Worm (Caenorhabditis elegans): ENCODE data around the gene his-4.

The his-4 gene

ce11 chrV:16022600-16022999 lies 17.7 kb downstream of the his-4 start:
- peak; percentile 83 for TF ChIP-seq tbx-37 (GFP tag; conservative IDR thresholded peaks at IDR 0.05)
- no peak for TF ChIP-seq hmbx-1 (tag; optimal IDR thresholded peaks at IDR 0.05)
- TF ChIP-seq ama-1 (optimal IDR thresholded peaks at IDR 0.05): no peak

ce11 chrV:16020042-16020441 lies 20.3 kb downstream of the his-4 start, which contains the start of gene srx-44:
Gene srx-44, plus strand, starts transcription at chrV:16020342.
- no peak for TF ChIP-seq hmbx-1 (tag; optimal IDR thresholded peaks at IDR 0.05)
- TF ChIP-seq tra-4 (tag; optimal IDR thresholded peaks at IDR 0.05): no peak
- no peak for TF ChIP-seq sea-1 (GFP tag; conservative IDR thresholded peaks at IDR 0.05)
- TF ChIP-seq flt-1 (GFP tag; IDR thresholded peaks at IDR 0.05): no peak
- no peak for TF ChIP-seq ama-1 (optimal IDR thresholded peaks at IDR 0.05)
- no peak for TF ChIP-seq ceh-13 (GFP tag; optimal IDR thresholded peaks at IDR 0.05)
- TF ChIP-seq tbx-11 (GFP tag; IDR thresholded peaks at IDR 0.05): no peak
- no peak for TF ChIP-seq pes-1 (GFP tag; IDR thresholded peaks at IDR 0.05)
- no peak for TF ChIP-seq tbx-37 (GFP tag; conservative IDR thresholded peaks at IDR 0.05)
- TF ChIP-seq ceh-36 (tag; optimal IDR thresholded peaks at IDR 0.05): no peak
- TF ChIP-seq F13C5.2 (tag; optimal IDR thresholded peaks at IDR 0.05): no peak
- TF ChIP-seq hmg-4 (GFP tag; optimal IDR thresholded peaks at IDR 0.05): no peak
- TF ChIP-seq ets-7 (tag; optimal IDR thresholded peaks at IDR 0.05): no peak
- no peak for TF ChIP-seq hnd-1 (tag; optimal IDR thresholded peaks at IDR 0.05)

DNA sequence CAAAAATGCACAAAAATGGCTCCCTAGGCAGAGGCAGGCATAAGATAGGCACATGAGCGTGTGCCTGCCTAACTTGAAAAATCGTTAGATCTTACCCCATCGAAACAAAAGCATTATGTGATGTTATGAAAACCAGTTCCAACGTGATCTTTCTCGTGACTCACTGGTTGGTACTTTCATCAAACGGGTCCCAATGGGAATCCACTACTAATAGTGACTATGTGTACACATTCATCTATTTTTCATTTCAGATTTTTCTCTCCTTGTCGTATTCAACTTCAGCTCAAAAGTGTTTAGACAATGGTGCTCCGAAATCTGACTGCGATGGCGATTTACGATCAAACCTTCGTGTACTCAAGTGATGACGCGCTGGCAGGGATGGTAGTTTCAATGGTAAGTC lies 22.6 kb downstream of the his-4 start, which contains the start of gene srx-43:
srx-43 (plus strand) TSS at position 301 of the 400 bp plus-strand sequence.
- TF ChIP-seq pes-1 (GFP tag; IDR thresholded peaks at IDR 0.05) (no peak), hnd-1 (tag; optimal IDR thresholded peaks at IDR 0.05) (no peak), ceh-36 (tag; optimal IDR thresholded peaks at IDR 0.05) (no peak), flt-1 (GFP tag; IDR thresholded peaks at IDR 0.05) (no peak), tbx-11 (GFP tag; IDR thresholded peaks at IDR 0.05) (no peak), sea-1 (GFP tag; conservative IDR thresholded peaks at IDR 0.05) (no peak), ama-1 (optimal IDR thresholded peaks at IDR 0.05) (no peak), aly-1 (tag; optimal IDR thresholded peaks at IDR 0.05) (no peak), tra-4 (tag; optimal IDR thresholded peaks at IDR 0.05) (no peak), scrt-1 (GFP tag; IDR thresholded peaks at IDR 0.05) (no peak), ceh-13 (GFP tag; optimal IDR thresholded peaks at IDR 0.05) (no peak), hmg-4 (GFP tag; optimal IDR thresholded peaks at IDR 0.05) (no peak), B0310.2 (tag; optimal IDR thresholded peaks at IDR 0.05) (no peak), hmbx-1 (tag; optimal IDR thresholded peaks at IDR 0.05) (no peak)

DNA sequence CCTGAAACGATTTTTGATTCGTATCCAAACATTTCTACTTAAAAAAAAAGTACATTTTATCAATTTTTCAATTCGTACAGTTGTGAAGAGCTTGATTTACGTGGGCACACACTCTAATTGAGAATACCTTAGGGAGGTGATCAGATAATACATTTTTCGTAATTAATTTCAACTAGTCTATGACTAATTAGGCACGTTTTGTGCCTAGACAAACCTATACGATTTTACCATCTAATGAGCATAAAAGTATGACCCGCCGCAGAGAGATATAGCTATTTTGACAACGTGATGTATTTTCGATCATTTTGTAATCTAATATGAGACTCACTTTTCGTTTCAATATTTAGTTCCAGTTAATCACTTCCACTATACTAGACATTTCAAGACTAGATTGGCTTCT lies 23.3 kb downstream of the his-4 start:
- no peak for TF ChIP-seq hnd-1 (tag; optimal IDR thresholded peaks at IDR 0.05)
- TF ChIP-seq aly-1 (tag; optimal IDR thresholded peaks at IDR 0.05): no peak
- no peak for TF ChIP-seq tbx-37 (GFP tag; conservative IDR thresholded peaks at IDR 0.05)
- no peak for TF ChIP-seq tra-4 (tag; optimal IDR thresholded peaks at IDR 0.05)
- TF ChIP-seq hmbx-1 (tag; optimal IDR thresholded peaks at IDR 0.05): no peak
- no peak for TF ChIP-seq flt-1 (GFP tag; IDR thresholded peaks at IDR 0.05)
- no peak for TF ChIP-seq pes-1 (GFP tag; IDR thresholded peaks at IDR 0.05)
- no peak for TF ChIP-seq ets-7 (tag; optimal IDR thresholded peaks at IDR 0.05)
- no peak for TF ChIP-seq hmg-4 (GFP tag; optimal IDR thresholded peaks at IDR 0.05)
- TF ChIP-seq ama-1 (optimal IDR thresholded peaks at IDR 0.05): no peak

- no peak for TF ChIP-seq sea-1 (GFP tag; conservative IDR thresholded peaks at IDR 0.05)
- no peak for TF ChIP-seq B0310.2 (tag; optimal IDR thresholded peaks at IDR 0.05)
- TF ChIP-seq ceh-13 (GFP tag; optimal IDR thresholded peaks at IDR 0.05): no peak
- TF ChIP-seq scrt-1 (GFP tag; IDR thresholded peaks at IDR 0.05): no peak
- no peak for TF ChIP-seq tbx-11 (GFP tag; IDR thresholded peaks at IDR 0.05)
- no peak for TF ChIP-seq hmg-4 (GFP tag; optimal IDR thresholded peaks at IDR 0.05)
- TF ChIP-seq F13C5.2 (tag; optimal IDR thresholded peaks at IDR 0.05): no peak
Measured at ce11 chrV:16015652-16016051, 24.7 kb downstream of the his-4 start, which contains the start of gene str-232. Gene str-232, minus strand, starts transcription at chrV:16015752.

- no peak for TF ChIP-seq ama-1 (optimal IDR thresholded peaks at IDR 0.05)
- TF ChIP-seq scrt-1 (GFP tag; IDR thresholded peaks at IDR 0.05): no peak
- no peak for TF ChIP-seq aly-1 (tag; optimal IDR thresholded peaks at IDR 0.05)
- no peak for TF ChIP-seq ceh-36 (tag; optimal IDR thresholded peaks at IDR 0.05)
- no peak for TF ChIP-seq flt-1 (GFP tag; IDR thresholded peaks at IDR 0.05)
- no peak for TF ChIP-seq tbx-37 (GFP tag; conservative IDR thresholded peaks at IDR 0.05)
- no peak for TF ChIP-seq ceh-13 (GFP tag; optimal IDR thresholded peaks at IDR 0.05)
- no peak for TF ChIP-seq ets-7 (tag; optimal IDR thresholded peaks at IDR 0.05)
- no peak for TF ChIP-seq pes-1 (GFP tag; IDR thresholded peaks at IDR 0.05)
- no peak for TF ChIP-seq hnd-1 (tag; optimal IDR thresholded peaks at IDR 0.05)
- TF ChIP-seq sea-1 (GFP tag; conservative IDR thresholded peaks at IDR 0.05): no peak
- no peak for TF ChIP-seq hmbx-1 (tag; optimal IDR thresholded peaks at IDR 0.05)
- no peak for TF ChIP-seq hmg-4 (GFP tag; optimal IDR thresholded peaks at IDR 0.05)
Measured at ce11 chrV:16009564-16009963, 30.8 kb downstream of the his-4 start, which contains the start of gene str-233. Gene str-233, minus strand, starts transcription at chrV:16009664.

- no peak for TF ChIP-seq ama-1 (optimal IDR thresholded peaks at IDR 0.05)
- no peak for TF ChIP-seq hmbx-1 (tag; optimal IDR thresholded peaks at IDR 0.05)
- no peak for TF ChIP-seq pes-1 (GFP tag; IDR thresholded peaks at IDR 0.05)
- TF ChIP-seq B0310.2 (tag; optimal IDR thresholded peaks at IDR 0.05): no peak
- no peak for TF ChIP-seq ets-7 (tag; optimal IDR thresholded peaks at IDR 0.05)
- no peak for TF ChIP-seq tbx-37 (GFP tag; conservative IDR thresholded peaks at IDR 0.05)
- TF ChIP-seq sea-1 (GFP tag; conservative IDR thresholded peaks at IDR 0.05): no peak
- TF ChIP-seq F13C5.2 (tag; optimal IDR thresholded peaks at IDR 0.05): no peak
- no peak for TF ChIP-seq ceh-36 (tag; optimal IDR thresholded peaks at IDR 0.05)
Measured at ce11 chrV:16007505-16007904, 32.8 kb downstream of the his-4 start, which contains the start of gene str-231. Gene str-231, minus strand, starts transcription at chrV:16007605.

DNA sequence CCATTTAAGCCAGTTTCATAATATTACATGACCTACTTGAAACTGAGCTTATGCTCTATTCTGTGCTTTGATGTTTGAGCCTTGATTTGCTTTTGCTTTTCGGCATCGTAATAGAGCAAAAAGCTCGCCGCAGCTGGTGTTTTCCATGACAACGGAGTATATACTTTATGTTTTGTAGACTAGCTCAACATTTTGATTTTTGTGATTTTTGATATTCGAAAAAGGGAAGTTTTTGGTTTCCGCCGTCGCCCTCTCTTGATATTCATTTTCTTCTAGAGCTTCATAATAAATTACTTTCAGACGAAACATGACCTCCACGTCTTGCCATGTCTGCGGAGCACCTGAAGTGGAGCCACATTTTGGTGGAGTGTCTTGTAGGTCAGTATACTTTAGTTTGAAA lies 38.0 kb downstream of the his-4 start, which contains the start of gene nhr-63:
nhr-63 (plus strand) TSS at position 301 of the 400 bp plus-strand sequence.
- TF ChIP-seq ceh-36 (tag; optimal IDR thresholded peaks at IDR 0.05) (no peak), ets-7 (tag; optimal IDR thresholded peaks at IDR 0.05) (no peak), ceh-13 (GFP tag; optimal IDR thresholded peaks at IDR 0.05) (no peak), B0310.2 (tag; optimal IDR thresholded peaks at IDR 0.05) (no peak), tbx-37 (GFP tag; conservative IDR thresholded peaks at IDR 0.05) (no peak), aly-1 (tag; optimal IDR thresholded peaks at IDR 0.05) (no peak), tbx-11 (GFP tag; IDR thresholded peaks at IDR 0.05) (no peak), tra-4 (tag; optimal IDR thresholded peaks at IDR 0.05) (no peak), scrt-1 (GFP tag; IDR thresholded peaks at IDR 0.05) (no peak), pes-1 (GFP tag; IDR thresholded peaks at IDR 0.05) (no peak), sea-1 (GFP tag; conservative IDR thresholded peaks at IDR 0.05) (no peak), hnd-1 (tag; optimal IDR thresholded peaks at IDR 0.05) (no peak), F13C5.2 (tag; optimal IDR thresholded peaks at IDR 0.05) (no peak), hmbx-1 (tag; optimal IDR thresholded peaks at IDR 0.05) (no peak)
